Fruit fly (Drosophila melanogaster) ovary, adult (tissue): ENCODE measurements around the gene P58IPK.

Source experiments
- CG17801 ChIP-seq: fragments of 200-800 bp; optimal IDR thresholded peaks from 2 replicates; lab custom pipeline; 2019; ENCODE audit warnings: missing biosample characterization, mild to moderate bottlenecking, missing genetic modification characterization, moderate library complexity; ENCODE audit not compliant: partially characterized antibody

P58IPK gene

DNA sequence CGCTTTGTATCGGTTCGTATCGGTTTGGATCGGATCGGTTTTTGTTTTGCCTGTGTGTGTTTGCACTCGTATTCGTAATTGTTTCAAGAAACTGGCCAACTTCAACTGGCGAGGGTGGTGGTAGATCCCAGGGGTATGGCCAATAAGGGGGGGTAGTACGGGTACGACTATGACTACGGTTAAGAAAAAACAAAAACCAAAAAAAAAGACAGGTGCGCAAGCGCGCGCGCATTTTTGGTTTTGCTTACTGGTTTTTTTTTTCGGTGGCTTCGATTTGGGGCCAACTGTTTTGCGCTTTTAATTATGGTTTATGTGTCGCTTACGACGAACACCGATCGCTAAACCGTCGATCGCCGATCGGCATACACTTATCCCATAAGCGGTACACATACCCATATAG lies 8.1 kb downstream of the P58IPK start:
- TF ChIP-seq CG17801, result no peak

DNA sequence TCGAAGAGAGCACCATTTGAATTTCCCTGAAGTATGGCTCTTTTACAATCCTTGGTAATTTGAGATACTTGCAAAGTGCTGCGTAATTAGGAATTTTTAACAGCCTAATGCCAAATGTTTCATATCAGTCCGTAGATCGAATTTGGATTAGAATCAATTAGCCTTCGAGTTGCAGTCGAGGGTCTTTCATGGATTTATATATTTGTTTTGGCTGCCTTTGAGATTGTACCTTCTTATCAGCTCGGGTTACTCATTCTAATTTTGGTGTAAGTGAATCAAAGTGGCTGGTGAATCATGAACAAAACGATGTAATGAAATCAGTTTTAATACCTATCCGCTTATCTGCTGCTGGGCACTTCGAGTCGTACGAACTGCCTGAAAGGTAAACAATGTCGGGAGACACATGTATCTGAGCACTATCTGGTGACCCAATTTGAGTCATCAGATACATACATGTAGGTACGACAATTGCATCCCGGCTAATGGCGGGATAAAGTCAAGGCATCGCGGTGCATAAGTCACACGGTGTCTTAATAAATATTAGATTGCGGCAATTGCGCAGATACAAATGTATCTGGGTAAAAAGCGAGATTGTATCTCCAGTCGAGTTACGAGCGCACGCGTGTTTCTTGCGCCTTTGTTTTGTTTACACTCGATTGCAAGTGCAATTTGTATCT lies 9.1 kb downstream of the P58IPK start:
- no peak for TF ChIP-seq CG17801

DNA sequence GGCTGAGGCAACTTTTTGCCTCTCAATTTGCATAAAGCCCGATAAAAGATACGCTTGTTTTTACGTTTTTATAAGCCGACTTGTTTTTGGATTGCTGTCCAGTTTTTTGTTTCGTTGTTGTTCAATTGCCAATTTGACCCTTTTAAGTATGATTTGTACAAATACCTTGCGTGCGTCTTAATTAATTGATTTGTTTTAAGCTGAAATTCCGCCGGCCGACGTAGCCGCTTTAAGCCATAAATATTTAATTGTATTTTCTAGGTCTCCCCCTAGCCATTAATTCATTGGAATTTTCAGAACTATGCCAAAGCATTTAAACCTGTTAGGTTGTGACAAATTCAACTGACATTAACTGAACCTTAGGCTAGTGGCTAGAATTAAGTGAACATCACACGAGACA lies 9.9 kb downstream of the P58IPK start:
- no peak for TF ChIP-seq CG17801

DNA sequence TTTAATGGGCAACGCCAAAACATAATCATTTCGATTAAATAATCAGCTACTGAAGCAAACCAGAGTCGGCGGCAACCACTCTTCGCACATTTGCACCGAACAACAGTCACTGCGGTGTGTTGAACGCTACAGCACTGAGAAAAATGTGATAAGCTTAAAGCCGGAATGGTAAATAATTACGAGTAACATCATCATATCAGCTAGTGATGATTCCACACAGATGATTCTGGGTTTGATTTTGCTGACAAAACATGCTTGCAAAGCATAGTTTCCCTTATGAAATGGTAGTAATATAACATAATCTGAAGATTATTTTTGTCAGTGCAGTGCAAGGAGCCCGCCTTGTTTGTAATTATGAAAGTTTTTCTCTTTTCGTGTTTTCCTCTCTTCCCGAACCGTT lies 11.4 kb downstream of the P58IPK start:
- no peak for TF ChIP-seq CG17801

DNA sequence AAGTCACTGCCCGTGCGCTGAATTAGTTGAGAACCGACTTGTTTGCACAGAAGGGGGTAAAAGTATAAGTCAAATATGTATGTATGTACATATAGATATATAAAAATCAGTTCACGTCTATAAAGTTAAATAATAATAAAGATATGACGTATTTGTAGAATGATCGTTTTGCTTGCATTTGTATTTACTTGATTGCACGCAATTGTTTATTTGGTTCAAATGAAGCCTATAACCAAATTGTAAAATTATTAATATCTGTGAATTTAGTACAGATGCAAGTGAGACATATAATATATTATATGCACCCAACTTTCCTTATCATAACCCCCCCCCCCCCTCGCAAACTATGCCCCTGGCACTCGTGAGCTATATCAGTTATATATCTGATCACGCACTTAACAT lies 13.8 kb downstream of the P58IPK start:
- TF ChIP-seq CG17801, result peak; percentile 74

DNA sequence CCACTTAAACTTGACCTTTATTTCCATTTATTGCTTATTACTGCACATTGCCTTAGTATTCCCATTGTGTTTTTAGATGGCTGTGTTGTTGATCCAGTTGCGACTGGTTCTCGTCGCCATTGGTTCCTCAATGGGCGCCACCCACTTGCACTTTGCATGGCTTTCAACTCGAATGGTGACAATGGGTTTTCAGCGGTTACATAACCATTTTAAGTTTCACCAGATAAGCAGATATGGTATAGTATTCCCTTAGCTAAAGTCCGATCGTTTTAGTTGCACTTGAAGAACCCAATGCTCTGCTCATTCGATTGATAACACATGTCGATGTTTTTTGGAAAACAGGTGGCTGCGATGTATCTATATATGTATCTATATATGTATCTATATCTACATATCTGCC lies 15.2 kb downstream of the P58IPK start:
- peak; percentile 40 for TF ChIP-seq CG17801

DNA sequence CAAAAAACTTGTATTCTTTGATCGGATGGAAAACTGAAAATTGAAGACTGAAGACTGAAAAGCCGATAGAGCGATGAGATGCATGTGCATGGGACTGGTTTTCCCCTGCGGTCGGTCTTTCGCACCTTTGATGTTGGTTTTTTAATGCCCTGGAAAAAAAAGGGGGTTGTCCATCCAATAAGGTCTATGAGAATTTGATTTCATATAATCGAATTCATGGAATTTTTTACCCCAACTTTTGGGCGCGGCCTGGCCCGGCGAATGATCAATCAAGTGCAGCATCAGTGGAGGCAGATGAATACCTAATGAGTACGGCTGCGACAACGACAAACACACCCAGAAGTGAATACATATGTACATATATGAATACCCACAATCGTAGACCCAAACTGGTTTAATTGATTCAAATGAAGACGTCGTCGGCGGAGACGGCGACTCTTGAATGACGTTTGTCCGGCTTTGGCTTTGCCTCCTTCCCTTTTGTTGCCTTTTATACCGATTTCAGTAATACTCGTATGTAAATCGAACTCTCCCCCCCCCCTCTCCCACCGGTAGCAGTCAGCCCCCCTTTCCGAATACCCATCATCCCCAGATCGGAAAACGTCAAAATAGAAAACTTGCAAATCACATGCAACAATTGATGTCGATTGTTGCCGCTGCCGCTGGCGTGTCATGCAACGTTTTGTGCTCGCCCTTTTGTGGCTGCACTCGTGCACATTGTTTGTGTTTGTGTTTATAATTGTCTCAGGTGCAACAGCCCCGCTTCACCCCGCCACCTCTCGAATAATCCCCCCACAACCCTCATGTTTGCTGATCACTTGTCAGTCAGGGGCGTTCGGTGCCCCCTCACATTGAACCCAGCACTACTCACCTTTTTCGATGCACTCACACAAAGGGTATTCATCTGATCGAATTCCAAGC lies 16.5 kb downstream of the P58IPK start:
- TF ChIP-seq CG17801, result no peak

DNA sequence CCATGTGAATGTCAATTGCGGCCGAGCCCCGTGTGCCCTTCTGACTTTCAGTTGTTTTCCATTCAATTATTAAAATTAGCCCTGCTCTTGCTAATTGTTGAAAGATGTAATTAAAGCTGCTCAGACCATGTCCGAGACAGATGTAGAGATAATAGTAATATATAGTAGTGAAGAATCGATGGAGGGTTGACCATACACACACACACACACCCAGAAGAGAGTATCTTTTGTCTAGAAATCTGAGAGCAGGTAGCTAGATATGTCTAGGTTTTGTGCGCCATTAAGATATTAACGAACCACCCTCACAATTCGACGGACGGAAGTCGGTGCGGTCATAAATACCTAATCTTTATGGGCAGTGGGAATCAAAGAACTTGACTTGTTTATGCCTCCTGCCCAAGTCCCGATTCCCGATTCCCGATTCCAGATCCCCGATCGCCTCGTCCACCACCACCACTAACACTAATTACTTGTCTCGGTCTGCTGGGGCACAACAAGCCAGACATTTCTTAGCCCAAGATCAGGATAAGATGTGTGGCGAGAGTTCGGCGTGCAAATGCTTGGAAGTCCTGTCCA lies 17.8 kb downstream of the P58IPK start:
- no peak for TF ChIP-seq CG17801

DNA sequence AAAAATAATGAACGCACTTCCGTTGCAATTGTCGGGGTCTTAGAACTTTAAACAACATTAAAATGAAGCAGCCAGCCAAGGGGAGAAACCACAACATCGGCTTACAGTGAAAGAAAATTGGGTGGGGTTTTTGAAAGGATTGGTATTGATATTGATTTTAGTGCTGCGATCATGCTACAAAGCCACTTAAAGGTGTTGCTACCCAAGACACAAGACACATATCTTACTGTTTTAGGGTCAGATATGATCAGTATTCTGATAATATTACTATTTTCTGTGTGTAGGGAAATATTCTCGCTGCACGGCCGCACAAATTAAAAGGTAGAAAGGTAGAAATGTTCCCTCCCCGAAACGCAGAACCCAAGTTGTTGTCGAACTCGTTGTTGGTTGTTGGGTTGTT lies 18.3 kb downstream of the P58IPK start:
- TF ChIP-seq CG17801, result no peak

DNA sequence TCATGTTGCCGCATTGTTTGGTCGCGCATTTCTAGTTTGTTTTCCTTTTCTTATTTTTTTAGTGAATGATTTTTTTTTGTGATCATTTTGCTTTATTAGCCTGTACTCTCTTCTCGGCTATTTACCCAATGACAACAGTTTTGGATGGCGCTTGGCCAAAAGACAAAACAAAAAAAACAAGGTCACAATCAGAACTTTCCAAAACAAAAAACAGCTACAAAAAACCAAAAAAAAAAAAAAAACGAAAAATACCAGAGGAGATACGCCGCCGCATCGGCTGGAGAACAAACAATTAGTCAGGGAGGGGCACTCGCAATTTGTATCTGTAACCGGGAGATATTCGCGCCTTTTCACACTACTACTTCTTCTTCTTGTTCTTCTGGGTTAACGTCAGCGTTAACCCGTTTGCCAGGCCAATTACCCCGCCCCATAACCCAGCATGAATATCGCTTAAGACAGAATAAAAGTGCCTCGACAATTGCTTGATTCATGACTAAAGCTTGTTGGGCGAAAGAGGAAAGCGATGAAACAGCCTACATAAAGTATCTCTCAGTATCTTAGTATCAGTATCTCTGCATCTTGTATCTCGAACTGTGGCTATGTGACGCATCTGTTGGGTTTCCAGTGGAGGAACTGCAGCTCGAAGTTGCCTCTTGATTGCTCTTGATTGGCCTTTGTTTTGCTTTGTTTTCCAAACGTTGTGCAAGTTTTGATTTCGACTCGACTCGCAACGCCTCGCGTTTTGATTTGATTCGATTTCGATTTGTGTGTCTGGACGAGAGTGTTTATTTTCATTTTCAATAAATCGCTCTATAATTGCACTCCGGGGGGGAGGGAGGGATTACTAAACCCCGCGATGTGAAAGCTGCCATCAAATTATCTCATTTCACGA lies 20.4 kb downstream of the P58IPK start:
- no peak for TF ChIP-seq CG17801

DNA sequence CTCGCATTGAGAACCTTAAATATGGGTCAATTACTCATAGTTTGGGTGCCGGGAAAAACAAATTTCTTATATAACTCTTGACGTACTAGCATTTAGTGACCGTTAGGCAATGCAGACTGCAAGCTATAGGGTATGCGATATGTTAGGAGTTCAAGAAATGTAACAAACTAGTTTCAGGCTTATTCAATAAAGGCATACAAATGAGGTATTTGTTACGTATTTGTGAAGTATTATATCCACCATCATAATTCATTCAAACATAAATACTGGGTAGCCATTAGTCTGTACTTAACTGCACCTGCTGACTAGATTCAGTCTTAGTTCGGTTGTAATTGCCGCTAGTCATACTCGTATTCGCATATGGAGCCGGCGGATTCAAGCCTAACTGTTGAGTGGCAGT lies 21.5 kb downstream of the P58IPK start:
- no peak for TF ChIP-seq CG17801

DNA sequence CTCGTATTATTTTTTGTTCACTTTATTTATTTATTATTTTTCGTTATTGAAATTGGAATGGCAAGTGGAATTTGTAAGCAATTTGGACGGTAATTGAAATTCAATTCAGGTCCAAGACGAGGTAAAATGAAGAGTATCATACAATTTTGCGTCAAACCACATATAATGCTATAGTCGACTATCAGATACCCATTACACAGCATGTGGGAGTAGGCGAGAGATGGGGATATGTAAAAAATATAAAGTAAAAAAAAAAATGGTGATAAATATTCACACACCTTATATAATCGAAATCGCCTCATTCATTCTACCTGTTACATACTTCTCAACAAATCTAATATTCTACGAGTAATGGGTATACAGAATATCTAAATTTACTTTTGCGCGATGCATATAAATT lies 25.5 kb downstream of the P58IPK start:
- TF ChIP-seq CG17801, result no peak

DNA sequence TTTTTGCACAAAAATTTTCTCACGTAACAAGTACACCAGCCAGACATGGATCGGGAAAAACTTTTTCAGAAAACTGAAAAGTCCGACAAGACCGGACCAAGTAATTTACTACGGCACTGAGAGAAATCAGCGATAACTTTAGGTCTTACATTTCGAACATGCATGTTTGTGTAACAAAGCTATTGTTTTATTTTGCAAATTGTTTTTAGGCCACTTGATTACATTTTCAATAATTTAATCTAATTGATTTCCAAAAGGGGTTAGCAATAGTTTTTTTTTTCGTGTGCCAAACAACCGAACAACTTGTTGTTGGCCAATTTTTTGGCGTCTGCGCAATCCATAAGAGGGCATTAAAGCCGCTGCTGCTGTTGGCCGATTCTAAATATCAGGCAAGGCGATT lies 26.4 kb downstream of the P58IPK start:
- TF ChIP-seq CG17801, result no peak

DNA sequence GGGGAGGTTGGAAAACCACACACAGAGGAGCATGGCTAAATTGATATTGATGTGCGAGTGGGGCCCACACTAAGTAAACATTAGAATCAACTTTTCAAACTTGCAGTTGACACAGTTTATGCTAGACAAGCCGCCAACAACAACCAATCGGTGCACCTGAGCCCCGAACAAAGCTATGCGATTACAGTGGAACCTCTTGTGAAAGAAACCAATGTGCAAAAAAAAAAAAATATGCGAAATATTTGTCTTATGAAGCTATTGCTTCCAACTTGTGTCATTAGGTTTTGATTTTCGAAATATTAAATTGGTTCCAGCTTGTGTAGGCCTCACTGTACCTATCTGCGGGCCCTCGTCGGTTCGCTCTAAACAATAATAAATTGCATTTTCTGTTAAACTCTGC lies 31.6 kb downstream of the P58IPK start:
- TF ChIP-seq CG17801, result peak; percentile 85

DNA sequence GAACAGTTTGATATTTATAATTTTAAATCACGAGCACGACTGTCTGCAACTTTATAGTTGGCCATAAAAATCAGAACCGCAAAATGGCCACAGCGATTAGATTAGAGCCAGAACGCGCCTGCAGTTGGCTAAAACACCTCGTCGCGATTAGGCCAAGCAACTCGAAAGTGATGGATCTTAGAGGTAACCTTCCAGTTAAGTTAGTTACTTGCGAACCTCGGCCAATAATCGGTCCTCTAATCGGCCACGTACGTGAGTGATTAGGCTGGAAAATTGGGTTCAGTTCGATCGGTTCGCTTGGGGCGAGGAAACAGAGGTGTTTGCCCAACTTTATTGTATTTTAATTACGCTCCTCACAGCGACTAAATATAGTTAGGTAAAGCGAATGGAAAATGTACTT lies 33.5 kb downstream of the P58IPK start:
- TF ChIP-seq CG17801, result no peak

DNA sequence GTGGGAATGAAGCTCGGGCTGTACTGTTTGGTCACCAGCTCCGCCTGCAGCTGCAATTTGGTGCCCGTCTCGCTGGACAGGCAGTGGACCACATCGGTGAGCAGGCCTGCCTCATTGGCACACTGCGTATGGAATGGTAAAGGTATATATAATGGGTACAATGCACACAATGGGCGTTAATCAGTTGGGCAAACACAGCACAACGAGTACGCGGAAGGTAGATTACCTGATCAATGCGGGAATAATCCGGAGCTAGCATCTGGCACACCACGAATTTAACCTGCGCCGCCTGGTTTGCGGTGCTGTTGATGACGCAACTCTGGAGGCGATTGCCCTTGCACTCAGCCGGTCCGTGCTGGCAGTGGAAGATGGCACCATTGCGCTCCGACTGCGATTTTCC lies 38.7 kb downstream of the P58IPK start:
- no peak for TF ChIP-seq CG17801

DNA sequence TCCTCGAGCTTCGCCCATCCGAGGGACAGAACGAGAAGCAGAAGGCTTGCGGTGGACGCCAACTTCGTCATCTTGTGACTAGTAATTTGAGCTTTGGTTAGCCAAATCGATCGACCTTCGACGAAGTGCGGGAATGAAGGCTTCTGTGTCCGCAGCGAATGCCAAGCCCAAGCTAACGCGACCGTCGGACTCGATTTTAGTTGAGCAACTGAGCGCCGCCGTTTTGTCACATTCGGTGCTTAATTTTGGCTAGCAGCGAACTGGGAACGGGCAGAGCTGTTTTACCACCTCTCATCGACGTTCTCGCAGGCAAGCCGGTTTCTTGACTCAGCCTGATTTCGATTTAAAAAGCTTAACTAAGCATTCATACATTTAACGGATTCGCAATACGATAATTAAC lies 39.5 kb downstream of the P58IPK start:
- no peak for TF ChIP-seq CG17801
